Fruit fly (Drosophila melanogaster): ENCODE results near the gene Dus4.

Dus4 gene

dm6 chr2L:19021278-19022220, 41.5 kb upstream of the Dus4 start (continued):
- TF ChIP-seq Xbp1 (GFP tag; optimal IDR thresholded peaks at IDR 0.05) (peak; percentile 69), phol (tag; optimal IDR thresholded peaks at IDR 0.05) (peak; percentile 76), fd102C (GFP tag; optimal IDR thresholded peaks at IDR 0.05) (no peak), danr (GFP tag; IDR thresholded peaks at IDR 0.05) (peak; percentile 51; the same call in 1 of the 2 replicates), C15 (GFP tag; IDR thresholded peaks at IDR 0.05) (no peak), Nf-YC (tag; optimal IDR thresholded peaks at IDR 0.05) (peak; percentile 71), Dref (GFP tag; IDR thresholded peaks at IDR 0.05) (no peak), ci (GFP tag; IDR thresholded peaks at IDR 0.05) (peak; percentile 76; the same call in 2 of the 3 replicates), Gsc (GFP tag; IDR thresholded peaks at IDR 0.05) (no peak), inv (GFP tag; IDR thresholded peaks at IDR 0.05; ENCODE audit: partially characterized antibody) (no peak), Ptx1 (GFP tag; IDR thresholded peaks at IDR 0.05) (peak; percentile 86), CG33557 (GFP tag; optimal IDR thresholded peaks at IDR 0.05) (peak; percentile 37), TFAM (GFP tag; optimal IDR thresholded peaks at IDR 0.05) (no peak), CG1647 (GFP tag; optimal IDR thresholded peaks at IDR 0.05) (no peak), ssp (GFP tag; IDR thresholded peaks at IDR 0.05) (peak; percentile 51), en (GFP tag; optimal IDR thresholded peaks at IDR 0.05) (no peak), ewg (GFP tag; optimal IDR thresholded peaks at IDR 0.05) (peak; percentile 69), CG34422 (GFP tag; IDR thresholded peaks at IDR 0.05) (0 out of 3 replicates have a peak, but pooled peaks have one; percentile 22), Oli (tag; optimal IDR thresholded peaks at IDR 0.05) (peak; percentile 88), zfh1 (GFP tag; IDR thresholded peaks at IDR 0.05) (peak; percentile 88), CG31224 (GFP tag; IDR thresholded peaks at IDR 0.05) (no peak), ro (GFP tag; IDR thresholded peaks at IDR 0.05) (peak; percentile 53; the same call in 1 of the 2 replicates), amos (GFP tag; IDR thresholded peaks at IDR 0.05; ENCODE audit: partially characterized antibody) (0 out of 2 replicates have a peak, but pooled peaks have one; percentile 23), CG10267 (tag; optimal IDR thresholded peaks at IDR 0.05) (peak; percentile 68), CG14860 (GFP tag; IDR thresholded peaks at IDR 0.05; ENCODE audit: partially characterized antibody) (no peak), run (tag; optimal IDR thresholded peaks at IDR 0.05) (peak; percentile 72), CG2712 (tag; optimal IDR thresholded peaks at IDR 0.05) (peak; percentile 82), eve (GFP tag; optimal IDR thresholded peaks at IDR 0.05) (no peak), dpn (GFP tag; optimal IDR thresholded peaks at IDR 0.05) (peak; percentile 4 to 72), CG9609 (GFP tag; optimal IDR thresholded peaks at IDR 0.05) (no peak), Mrtf (GFP tag; IDR thresholded peaks at IDR 0.05) (0 out of 3 replicates have a peak, but pooled peaks have one; percentile 26), Bteb2 (GFP tag; optimal IDR thresholded peaks at IDR 0.05) (peak; percentile 1), z (GFP tag; IDR thresholded peaks at IDR 0.05) (no peak), CTCF (GFP tag; optimal IDR thresholded peaks at IDR 0.05) (no peak), pum (GFP tag; optimal IDR thresholded peaks at IDR 0.05) (peak; percentile 35), CG12391 (tag; optimal IDR thresholded peaks at IDR 0.05) (peak; percentile 86), PHDP (tag; optimal IDR thresholded peaks at IDR 0.05) (peak; percentile 85), Hmx (GFP tag; optimal IDR thresholded peaks at IDR 0.05) (no peak), D19B (GFP tag; optimal IDR thresholded peaks at IDR 0.05) (peak; percentile 52), CG16863 (GFP tag; optimal IDR thresholded peaks at IDR 0.05) (peak; percentile 28), vvl (GFP tag; IDR thresholded peaks at IDR 0.05) (peak; percentile 76), Ets65A (GFP tag) (no peak), CG6254 (GFP tag; optimal IDR thresholded peaks at IDR 0.05) (peak; percentile 49), Neu2 (GFP tag; optimal IDR thresholded peaks at IDR 0.05; ENCODE audit: borderline replicate concordance) (no peak), grau (tag; optimal IDR thresholded peaks at IDR 0.05) (peak; percentile 86), CG1792 (GFP tag; optimal IDR thresholded peaks at IDR 0.05) (no peak), CG13424 (tag; optimal IDR thresholded peaks at IDR 0.05) (peak; percentile 89), peb (GFP tag; IDR thresholded peaks at IDR 0.05) (no peak; the same call in 1 of the 2 replicates), Sox100B (GFP tag; optimal IDR thresholded peaks at IDR 0.05) (peak; percentile 86)

Measured in whole organism, embryonic.